Worm (Caenorhabditis elegans): ENCODE measurements around the gene C52B11.5.

DNA sequence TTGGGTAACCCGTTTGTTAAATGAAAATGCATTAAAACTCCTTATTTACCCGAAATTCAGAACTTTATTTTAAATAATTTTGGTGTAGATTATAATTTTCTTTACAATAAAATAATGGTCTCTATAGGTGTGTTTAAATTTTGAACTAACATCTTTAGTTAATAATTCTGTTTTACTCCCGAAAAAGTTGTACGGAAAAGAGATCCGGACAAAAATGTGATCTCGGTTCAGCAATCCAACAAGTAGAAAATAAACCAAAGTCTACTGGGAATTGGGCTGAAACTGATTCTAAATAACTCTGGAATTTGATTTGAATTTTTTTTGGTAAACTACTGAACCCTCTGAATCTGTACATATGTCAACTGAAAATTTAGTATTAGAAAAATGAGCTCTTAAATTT, 23.1 kb downstream of the C52B11.5 start:
- TF ChIP-seq lsy-2 (tag; optimal IDR thresholded peaks at IDR 0.05) (no peak), ceh-62 (tag; optimal IDR thresholded peaks at IDR 0.05) (no peak), aha-1 (tag) (no peak), daf-12 (tag; optimal IDR thresholded peaks at IDR 0.05) (no peak), ces-1 (GFP tag; optimal IDR thresholded peaks at IDR 0.05) (no peak), nhr-25 (tag; optimal IDR thresholded peaks at IDR 0.05; ENCODE audit: borderline replicate concordance, insufficient read depth) (no peak), snpc-4 (tag; optimal IDR thresholded peaks at IDR 0.05) (no peak), zag-1 (tag; optimal IDR thresholded peaks at IDR 0.05) (no peak), nhr-42 (GFP tag; IDR thresholded peaks at IDR 0.05) (no peak), unc-39 (tag; optimal IDR thresholded peaks at IDR 0.05) (no peak), lin-39 (tag; optimal IDR thresholded peaks at IDR 0.05) (no peak), unc-130 (GFP tag; optimal IDR thresholded peaks at IDR 0.05) (no peak)
